Fruit fly (Drosophila melanogaster) whole organism: Measurements from ENCODE around the gene mof.

Source experiments
- CG8478 ChIP-seq: fragments of >200 bp; optimal IDR thresholded peaks from 2 replicates; lab custom pipeline; 2018; ENCODE audit warnings: inconsistent platforms
- Dll ChIP-seq: fragments of >200 bp; optimal IDR thresholded peaks from 2 replicates; lab custom pipeline; 2017
- EcR ChIP-seq, 2 experiments: fragments of >200 bp; optimal IDR thresholded peaks; 2 replicates each; lab custom pipeline; 2017; ENCODE audit warnings: missing biosample characterization in 2 of 2, missing genetic modification characterization in 2 of 2, missing genetic modification reagents in 2 of 2
- pan ChIP-seq: fragments of >200 bp; optimal IDR thresholded peaks from 2 replicates; lab custom pipeline; 2017
- psq ChIP-seq: fragments of >200 bp; optimal IDR thresholded peaks from 2 replicates; lab custom pipeline; 2017
- usp ChIP-seq: fragments of >200 bp; optimal IDR thresholded peaks from 2 replicates; lab custom pipeline; 2017; ENCODE audit warnings: missing biosample characterization, missing genetic modification characterization, mixed read lengths

mof gene

dm6 chrX:5876584-5876983, at the start of gene mof:
Gene mof (minus strand): TSS chrX:5876853.
- TF ChIP-seq CG8478 (lab: Kevin White, UChicago), result no peak
- no peak for TF ChIP-seq pan (lab: Kevin White, UChicago)
- TF ChIP-seq EcR (GFP tag; optimal IDR thresholded peaks at IDR 0.05; lab: Kevin White, UChicago), result no peak
- TF ChIP-seq Dll (lab: Kevin White, UChicago), result no peak
- TF ChIP-seq psq (lab: Kevin White, UChicago), result no peak
- no peak for TF ChIP-seq usp

DNA sequence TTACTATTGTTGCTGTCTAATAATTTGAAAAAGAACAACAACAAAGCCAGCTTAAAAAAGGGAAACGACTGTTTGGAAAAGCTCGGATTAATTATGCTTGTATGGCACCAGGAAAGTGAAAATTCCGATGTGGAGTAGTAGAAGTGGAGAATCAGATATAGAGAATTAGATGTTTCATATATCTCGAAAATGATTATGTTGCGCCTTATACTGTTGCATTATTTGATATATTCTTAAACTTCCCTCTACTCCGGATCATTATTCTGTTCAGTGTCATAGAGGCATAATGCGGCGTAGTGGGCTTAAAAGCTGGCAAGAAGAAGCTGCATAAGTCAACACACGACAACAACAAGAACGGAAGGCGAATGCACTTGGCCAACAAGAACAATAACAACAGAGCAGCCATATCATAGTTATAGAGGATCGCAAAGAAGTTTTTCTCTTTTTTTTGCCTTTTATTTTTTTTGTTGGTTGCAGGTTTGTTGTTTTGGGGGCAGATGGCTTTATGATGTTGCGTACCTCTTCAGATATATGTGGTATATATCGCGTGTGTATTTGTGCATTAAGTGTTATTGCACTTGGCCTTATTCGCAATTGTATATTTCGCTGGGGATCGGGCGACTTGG, 49.3 kb upstream of the mof start:
- TF ChIP-seq EcR (GFP tag; optimal IDR thresholded peaks at IDR 0.05; lab: Kevin White, UChicago), result peak in 1 of 2 experiments; percentile 51
- TF ChIP-seq psq (lab: Kevin White, UChicago), result no peak

DNA sequence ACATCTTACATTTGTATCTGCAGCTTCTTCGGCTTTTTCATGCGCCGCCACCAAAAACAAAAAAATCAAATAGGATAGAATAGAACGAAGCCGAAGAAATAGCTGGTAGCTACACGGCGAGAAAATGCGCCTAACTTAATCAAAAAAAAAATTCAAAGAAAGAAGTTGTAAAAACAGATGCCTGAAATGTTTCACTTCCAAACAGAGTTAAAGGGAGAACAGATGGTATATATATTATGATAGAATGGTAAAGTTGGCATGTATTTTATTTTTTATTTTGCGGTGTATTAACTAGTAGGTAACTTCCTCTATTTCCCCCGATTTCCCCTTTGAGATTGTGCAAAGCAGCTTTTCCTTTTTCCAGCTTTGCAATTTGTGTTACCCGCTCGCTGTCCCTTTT, 47.7 kb upstream of the mof start:
- TF ChIP-seq usp (no peak), EcR (GFP tag; optimal IDR thresholded peaks at IDR 0.05; lab: Kevin White, UChicago) (no peak), CG8478 (lab: Kevin White, UChicago) (no peak), pan (lab: Kevin White, UChicago) (no peak), psq (lab: Kevin White, UChicago) (no peak), Dll (lab: Kevin White, UChicago) (no peak)

dm6 chrX:5923124-5923523, 46.5 kb upstream of the mof start:
- TF ChIP-seq pan (lab: Kevin White, UChicago) (peak; percentile 64), psq (lab: Kevin White, UChicago) (no peak)

dm6 chrX:5922057-5922456, 45.4 kb upstream of the mof start:
- TF ChIP-seq psq (lab: Kevin White, UChicago) (no peak), usp (no peak), Dll (lab: Kevin White, UChicago) (no peak), EcR (GFP tag; optimal IDR thresholded peaks at IDR 0.05; lab: Kevin White, UChicago) (no peak), pan (lab: Kevin White, UChicago) (no peak), CG8478 (lab: Kevin White, UChicago) (no peak)

- no peak for TF ChIP-seq usp
Observed at dm6 chrX:5920932-5921331, 44.3 kb upstream of the mof start.

DNA sequence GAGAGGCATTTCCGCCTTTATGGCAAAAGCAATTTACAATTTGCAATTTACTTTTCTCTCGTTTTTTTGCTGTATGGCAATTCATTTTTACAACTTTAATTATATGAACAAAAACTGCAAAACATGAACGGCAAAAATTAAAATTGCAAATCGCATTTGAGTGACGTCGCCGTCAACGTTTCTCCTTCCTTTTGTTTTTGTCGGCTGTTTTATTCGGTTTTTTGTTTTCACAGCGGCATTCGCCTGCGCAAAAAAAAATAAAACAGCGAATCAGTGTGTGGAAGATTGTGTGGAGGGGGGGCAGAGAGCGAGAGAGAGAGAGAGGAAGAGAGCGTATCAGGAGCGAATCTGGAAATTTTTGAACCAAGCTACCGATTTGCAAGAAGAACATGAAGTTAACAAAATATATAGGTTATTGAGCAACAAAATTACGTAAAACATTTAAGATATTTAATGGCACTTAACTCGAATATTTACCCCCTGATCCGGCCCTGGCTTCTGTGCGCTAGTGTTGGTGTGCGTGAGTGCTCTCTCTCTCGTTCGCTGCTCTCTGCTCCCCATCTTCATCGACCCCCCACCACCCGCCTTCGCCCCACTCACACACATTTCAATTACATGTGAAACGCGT, 42.0 kb upstream of the mof start:
- TF ChIP-seq usp, result no peak
- peak; percentile 35 for TF ChIP-seq psq (lab: Kevin White, UChicago)
- TF ChIP-seq EcR (GFP tag; optimal IDR thresholded peaks at IDR 0.05; lab: Kevin White, UChicago), result no peak
- no peak for TF ChIP-seq CG8478 (lab: Kevin White, UChicago)

- TF ChIP-seq usp (no peak), EcR (GFP tag; optimal IDR thresholded peaks at IDR 0.05; lab: Kevin White, UChicago) (no peak), CG8478 (lab: Kevin White, UChicago) (no peak), pan (lab: Kevin White, UChicago) (no peak), psq (lab: Kevin White, UChicago) (no peak)
Observed at dm6 chrX:5917310-5917988, 40.8 kb upstream of the mof start.

DNA sequence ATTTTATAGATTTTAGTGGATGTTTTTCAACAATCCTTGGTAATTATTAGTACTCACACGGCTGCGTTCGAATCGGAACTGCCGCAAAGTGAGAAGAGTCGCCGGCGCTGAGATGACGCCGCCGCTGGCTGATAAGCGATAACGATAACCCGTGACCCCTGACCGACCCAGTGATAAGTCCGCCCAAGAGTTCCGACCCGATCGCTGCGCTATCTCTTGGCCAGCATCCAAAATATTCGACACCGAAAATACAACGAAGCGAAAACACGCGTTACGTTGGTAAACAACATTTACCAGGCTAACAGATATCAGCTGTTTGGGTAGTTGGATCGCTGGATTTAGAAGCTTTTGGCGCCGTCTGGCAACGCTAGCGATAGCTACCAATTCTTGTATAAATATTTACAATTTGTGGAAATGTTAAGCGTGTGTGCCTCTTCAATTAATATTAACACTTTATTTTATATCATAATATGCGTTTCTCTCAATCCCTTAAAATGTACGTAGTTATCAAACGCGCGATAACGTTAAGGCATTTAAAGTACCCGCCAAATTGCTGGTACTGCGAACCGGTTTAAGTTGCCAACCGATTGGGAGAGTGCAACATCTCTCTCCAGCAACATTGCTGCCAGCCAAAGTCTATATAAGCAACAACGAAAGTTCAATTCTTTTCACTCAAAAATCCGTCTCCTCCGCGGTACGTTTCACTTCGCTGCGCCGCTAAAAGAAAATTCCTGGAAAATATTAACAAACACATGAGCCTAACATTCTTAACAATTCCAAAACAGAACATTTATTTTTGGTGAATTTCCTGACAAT, 40.0 kb upstream of the mof start, which contains the start of the genes Shmt and CG3726:
Shmt (minus strand) TSS at position 304 of the 816 bp plus-strand sequence.
CG3726 (plus strand) TSS at position 604 of the 816 bp plus-strand sequence.
- TF ChIP-seq Dll (lab: Kevin White, UChicago) (no peak), CG8478 (lab: Kevin White, UChicago) (no peak), psq (lab: Kevin White, UChicago) (no peak), EcR (GFP tag; optimal IDR thresholded peaks at IDR 0.05; lab: Kevin White, UChicago) (no peak), pan (lab: Kevin White, UChicago) (no peak), usp (no peak)

DNA sequence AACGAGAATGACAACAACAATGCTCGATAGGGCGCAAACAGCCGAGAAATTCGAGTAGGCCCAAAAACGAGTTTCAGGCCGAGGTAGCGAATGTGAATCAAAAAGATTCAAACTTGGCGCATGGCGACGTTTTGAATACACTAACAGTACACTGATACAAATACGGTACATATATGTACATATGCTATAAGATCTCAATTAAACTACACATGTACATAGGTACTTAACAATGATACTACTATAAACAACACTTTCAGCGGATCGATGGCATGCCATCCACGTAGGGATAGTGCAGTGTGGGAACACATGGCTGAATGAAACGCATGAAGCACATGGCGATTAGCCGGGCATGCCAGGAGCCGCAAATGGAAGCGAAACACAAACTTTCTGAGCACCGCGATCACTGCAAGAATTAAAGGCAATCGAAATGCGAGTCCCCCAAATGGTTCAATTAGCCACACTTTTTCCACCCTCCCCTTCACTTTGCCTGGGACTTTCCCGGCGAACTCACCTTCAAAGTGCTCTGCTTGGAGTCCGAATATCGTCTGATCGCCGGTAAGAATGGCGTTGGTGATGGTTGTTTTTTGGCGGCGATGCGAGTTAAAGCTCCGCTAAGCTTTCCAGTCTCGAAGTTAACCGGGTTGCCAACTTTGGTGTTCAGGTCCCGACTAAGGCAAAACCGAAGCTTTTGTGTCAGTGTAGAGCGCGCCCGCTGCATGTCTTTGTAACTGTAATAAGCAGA, 39.3 kb upstream of the mof start:
- TF ChIP-seq Dll (lab: Kevin White, UChicago) (no peak), EcR (GFP tag; optimal IDR thresholded peaks at IDR 0.05; lab: Kevin White, UChicago) (no peak), CG8478 (lab: Kevin White, UChicago) (no peak), usp (no peak), psq (lab: Kevin White, UChicago) (no peak), pan (lab: Kevin White, UChicago) (no peak)
